Worm (Caenorhabditis elegans): ENCODE data around the gene dnj-13.

DNA sequence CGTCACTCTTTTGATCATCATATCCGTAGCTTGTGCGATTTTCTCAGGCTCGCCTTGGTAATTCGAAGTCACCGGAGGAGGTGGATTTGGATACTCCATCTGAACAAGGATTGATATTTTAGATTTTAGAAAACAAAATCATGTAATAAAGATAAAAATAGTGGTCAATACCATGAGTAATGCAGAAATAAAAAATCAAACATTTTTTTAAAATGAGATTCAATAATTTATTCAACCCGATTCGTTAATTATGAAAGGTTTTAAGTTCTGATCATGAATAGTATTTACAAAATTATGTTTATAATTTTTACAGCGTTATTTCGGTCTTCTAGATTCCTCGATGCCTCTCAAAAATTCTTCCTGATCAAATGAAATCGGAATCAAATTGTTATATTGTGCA is 11.8 kb upstream of the dnj-13 start, which contains the start of gene mdt-8:
- TF ChIP-seq nhr-85 (tag) (no peak), snu-23 (GFP tag; optimal IDR thresholded peaks at IDR 0.05) (no peak), lsy-2 (tag; optimal IDR thresholded peaks at IDR 0.05) (no peak), blmp-1 (tag; optimal IDR thresholded peaks at IDR 0.05) (no peak), mab-9 (GFP tag; IDR thresholded peaks at IDR 0.05) (no peak), rnt-1 (tag; optimal IDR thresholded peaks at IDR 0.05) (no peak), ets-5 (GFP tag; IDR thresholded peaks at IDR 0.05) (no peak), mep-1 (tag; optimal IDR thresholded peaks at IDR 0.05) (no peak), nhr-11 (tag; optimal IDR thresholded peaks at IDR 0.05) (no peak), lin-15B (tag; optimal IDR thresholded peaks at IDR 0.05) (no peak)

Data from whole organism, L1 larva.